Fruit fly (Drosophila melanogaster): ENCODE results near the gene Ttc1.

Ttc1 gene

DNA sequence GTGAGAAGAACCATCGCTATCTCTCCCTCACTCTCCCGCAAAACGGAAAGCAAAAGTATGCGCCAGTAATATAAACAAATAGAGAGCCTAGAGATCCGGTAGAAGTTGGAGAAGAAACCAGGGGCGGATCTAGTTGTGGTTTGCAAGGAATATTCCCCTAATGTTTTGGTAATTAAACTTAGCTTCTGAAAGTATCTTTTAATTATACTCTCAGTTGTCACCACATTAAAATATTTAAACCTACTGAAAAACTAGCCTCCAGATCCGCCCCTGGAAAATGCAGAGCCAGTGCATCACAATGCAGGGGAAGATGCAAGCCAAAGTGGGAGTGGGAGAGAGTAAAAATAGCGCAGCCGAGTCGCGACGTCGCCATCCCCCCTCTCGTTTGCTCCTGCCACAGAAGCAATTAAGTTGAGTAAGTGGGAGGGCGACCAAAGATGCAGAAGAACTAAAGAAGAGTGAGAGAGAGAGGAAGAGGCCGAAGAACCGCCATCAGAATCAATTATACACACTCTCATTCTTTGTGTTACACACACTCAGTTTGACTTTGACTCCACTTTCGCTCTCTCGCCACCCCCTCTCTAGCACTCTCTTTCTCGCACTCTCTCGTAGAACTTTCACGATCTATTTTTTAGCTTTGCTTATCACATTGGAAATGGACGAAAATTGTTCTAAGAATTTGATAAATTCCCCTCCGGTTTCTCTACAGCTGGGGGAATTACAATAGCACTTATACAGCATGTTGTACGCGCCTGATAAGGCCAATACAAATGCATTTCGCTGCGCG, 6.6 kb upstream of the Ttc1 start (continued):
- TF ChIP-seq dsx (GFP tag; optimal IDR thresholded peaks at IDR 0.05; ENCODE audit: poor library complexity, severe bottlenecking) (peak; percentile 98), Sox102F (GFP tag; optimal IDR thresholded peaks at IDR 0.05) (peak; percentile 81), Met (GFP tag; optimal IDR thresholded peaks at IDR 0.05) (peak; percentile 87), Sox14 (GFP tag; optimal IDR thresholded peaks at IDR 0.05) (peak; percentile 99), Ets96B (tag; optimal IDR thresholded peaks at IDR 0.05) (peak; percentile 99), Hr4 (GFP tag; optimal IDR thresholded peaks at IDR 0.05) (peak; percentile 99), OdsH (GFP tag; optimal IDR thresholded peaks at IDR 0.05) (peak; percentile 97), acj6 (GFP tag; optimal IDR thresholded peaks at IDR 0.05) (peak; percentile 98), Hr39 (GFP tag; optimal IDR thresholded peaks at IDR 0.05) (peak; percentile 93), CG6276 (GFP tag; optimal IDR thresholded peaks at IDR 0.05) (peak; percentile 89)

DNA sequence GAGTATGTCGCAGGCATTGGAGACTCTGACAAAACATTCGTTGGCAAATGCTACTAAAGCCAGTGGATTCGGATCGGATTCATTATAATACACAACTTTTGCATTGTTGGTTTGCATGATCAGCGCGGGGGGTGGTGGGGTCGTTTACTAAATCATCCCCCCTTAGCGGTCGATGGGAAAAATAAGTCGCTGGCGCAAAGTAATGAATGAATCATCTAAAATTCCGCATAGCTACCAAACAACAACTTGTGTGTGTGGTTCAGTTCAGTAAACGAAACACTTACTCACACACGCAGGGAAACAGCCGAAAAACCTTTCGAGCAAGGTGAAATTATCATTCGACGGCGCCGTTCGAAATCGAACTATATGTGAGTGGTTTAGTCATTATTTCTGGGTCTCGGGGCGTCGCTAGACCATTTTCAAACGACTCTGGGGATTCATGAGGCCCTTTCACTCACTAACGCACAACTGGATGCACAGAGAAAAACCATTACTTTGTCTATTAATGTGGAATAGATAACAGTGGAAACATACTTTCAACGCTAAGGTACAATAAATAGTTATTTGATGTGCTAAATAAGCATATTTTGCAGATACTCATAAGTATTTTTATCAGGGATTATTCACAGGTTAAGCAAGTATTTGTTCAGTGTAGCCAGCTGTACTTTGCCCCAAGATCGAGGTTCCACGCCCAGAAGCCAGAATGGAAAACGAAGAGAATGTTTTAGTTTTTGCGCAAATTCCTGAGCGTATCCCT, 5.7 kb upstream of the Ttc1 start:
- no peak for TF ChIP-seq Sox14 (GFP tag; optimal IDR thresholded peaks at IDR 0.05)
- TF ChIP-seq CG8319 (GFP tag; optimal IDR thresholded peaks at IDR 0.05): no peak
- TF ChIP-seq Hr38 (GFP tag; optimal IDR thresholded peaks at IDR 0.05): peak; percentile 43
- peak; percentile 61 for TF ChIP-seq Lpt (GFP tag; optimal IDR thresholded peaks at IDR 0.05)
- no peak for TF ChIP-seq CG8632 (GFP tag; optimal IDR thresholded peaks at IDR 0.05)
- no peak for TF ChIP-seq CG3919 (GFP tag; optimal IDR thresholded peaks at IDR 0.05)
- peak; percentile 44 for TF ChIP-seq Eip78C (GFP tag)
- no peak for TF ChIP-seq CG9139 (GFP tag; optimal IDR thresholded peaks at IDR 0.05)
- peak; percentile 57 for TF ChIP-seq Hr4 (GFP tag; optimal IDR thresholded peaks at IDR 0.05)
- no peak for TF ChIP-seq CG10631 (GFP tag; optimal IDR thresholded peaks at IDR 0.05)
- no peak for TF ChIP-seq Smox (GFP tag; optimal IDR thresholded peaks at IDR 0.05)
- no peak for TF ChIP-seq CG7368 (GFP tag; optimal IDR thresholded peaks at IDR 0.05)
- peak; percentile 90 for TF ChIP-seq CG6163 (GFP tag; IDR thresholded peaks at IDR 0.05)
- TF ChIP-seq CG31627 (GFP tag; optimal IDR thresholded peaks at IDR 0.05): no peak
- TF ChIP-seq fd59A (GFP tag; optimal IDR thresholded peaks at IDR 0.05): no peak
- peak; percentile 35 for TF ChIP-seq dac (GFP tag; optimal IDR thresholded peaks at IDR 0.05)
- TF ChIP-seq achi (GFP tag; optimal IDR thresholded peaks at IDR 0.05): no peak
- no peak for TF ChIP-seq OdsH (GFP tag; optimal IDR thresholded peaks at IDR 0.05)
- peak in 1 of 2 experiments; percentile 86 for TF ChIP-seq ss (GFP tag; optimal IDR thresholded peaks at IDR 0.05)
- TF ChIP-seq CG3032 (tag; optimal IDR thresholded peaks at IDR 0.05): no peak
- peak; percentile 93 for TF ChIP-seq CG6276 (GFP tag; optimal IDR thresholded peaks at IDR 0.05)
- TF ChIP-seq acj6 (GFP tag; optimal IDR thresholded peaks at IDR 0.05): no peak
- no peak for TF ChIP-seq CG34406 (GFP tag; optimal IDR thresholded peaks at IDR 0.05)
- TF ChIP-seq CG6808 (GFP tag; optimal IDR thresholded peaks at IDR 0.05): peak; percentile 79
- peak; percentile 61 for TF ChIP-seq CG1621 (tag; optimal IDR thresholded peaks at IDR 0.05)
- TF ChIP-seq CG32006 (GFP tag; optimal IDR thresholded peaks at IDR 0.05): peak; percentile 78
- TF ChIP-seq CG11902 (GFP tag; optimal IDR thresholded peaks at IDR 0.05): no peak
- TF ChIP-seq Gug (GFP tag; IDR thresholded peaks at IDR 0.05): peak; percentile 92
- peak; percentile 79 for TF ChIP-seq CG11294 (GFP tag; IDR thresholded peaks at IDR 0.05)
- TF ChIP-seq eg (GFP tag; IDR thresholded peaks at IDR 0.05): peak; percentile 93
- TF ChIP-seq CG11762 (GFP tag; optimal IDR thresholded peaks at IDR 0.05; ENCODE audit: insufficient read depth): peak; percentile 68
- TF ChIP-seq CG15336 (GFP tag; IDR thresholded peaks at IDR 0.05): peak; percentile 88
- TF ChIP-seq CG16779 (tag; optimal IDR thresholded peaks at IDR 0.05): peak; percentile 68
- TF ChIP-seq CG6792 (GFP tag; optimal IDR thresholded peaks at IDR 0.05): no peak
- peak; percentile 87 to 89 for TF ChIP-seq salr (GFP tag; optimal IDR thresholded peaks at IDR 0.05)
- TF ChIP-seq Blimp-1 (GFP tag; optimal IDR thresholded peaks at IDR 0.05): no peak
- peak; percentile 6 for TF ChIP-seq Ets96B (tag; optimal IDR thresholded peaks at IDR 0.05)
- peak; percentile 80 for TF ChIP-seq CG8119 (GFP tag; IDR thresholded peaks at IDR 0.05)
- TF ChIP-seq fd85E (GFP tag; optimal IDR thresholded peaks at IDR 0.05): no peak
- TF ChIP-seq spab (GFP tag; optimal IDR thresholded peaks at IDR 0.05): no peak
- TF ChIP-seq cyc (GFP tag; optimal IDR thresholded peaks at IDR 0.05): no peak
- TF ChIP-seq Sox15 (GFP tag; optimal IDR thresholded peaks at IDR 0.05): no peak
